Fruit fly (Drosophila melanogaster) whole organism, embryonic: ENCODE data around the gene sdk.

ENCODE experiments used
- C15 ChIP-seq: fragments of 200-800 bp; sonication (Bioruptor generic); IDR thresholded peaks from 3 replicates; pipeline ENCODE4 v1.3.6; 2022; ENCODE audit warnings: missing biosample characterization, missing genetic modification characterization
- CG12769 ChIP-seq: fragments of 200-800 bp; sonication (Bioruptor generic); optimal IDR thresholded peaks from 2 replicates; lab custom pipeline; 2019; ENCODE audit warnings: missing biosample characterization, mild to moderate bottlenecking, missing genetic modification characterization, moderate library complexity
- CG1603 ChIP-seq: fragments of 200-800 bp; sonication (Bioruptor generic); optimal IDR thresholded peaks from 2 replicates; lab custom pipeline; 2019; ENCODE audit warnings: missing biosample characterization, mild to moderate bottlenecking, missing genetic modification characterization, moderate library complexity
- CG16813 ChIP-seq: fragments of 200-800 bp; sonication (Bioruptor generic); IDR thresholded peaks from 3 replicates; pipeline ENCODE4 v1.3.6; 2022; ENCODE audit warnings: missing biosample characterization, missing genetic modification characterization; ENCODE audit not compliant: partially characterized antibody
- CG17612 ChIP-seq: fragments of 200-800 bp; sonication (Bioruptor generic); IDR thresholded peaks from 2 replicates; pipeline ENCODE4 v1.3.6; 2022; ENCODE audit warnings: missing biosample characterization, missing genetic modification characterization
- CG18476 ChIP-seq: fragments of 200-800 bp; sonication (Bioruptor generic); optimal IDR thresholded peaks from 2 replicates; lab custom pipeline; 2016; ENCODE audit warnings: missing biosample characterization, mild to moderate bottlenecking, missing genetic modification characterization
- CG30431 ChIP-seq: fragments of 200-800 bp; sonication (Bioruptor generic); optimal IDR thresholded peaks from 2 replicates; lab custom pipeline; 2017; ENCODE audit warnings: missing biosample characterization, missing genetic modification characterization
- CG3065 ChIP-seq: fragments of 200-800 bp; sonication (Bioruptor generic); optimal IDR thresholded peaks from 2 replicates; lab custom pipeline; 2016; ENCODE audit warnings: missing biosample characterization, missing genetic modification characterization
- CG31224 ChIP-seq: fragments of 200-800 bp; sonication (Bioruptor generic); IDR thresholded peaks from 2 replicates; pipeline ENCODE4 v1.3.6; 2022; ENCODE audit warnings: missing biosample characterization, missing genetic modification characterization
- CG3163 ChIP-seq: fragments of 200-800 bp; sonication (Bioruptor generic); optimal IDR thresholded peaks from 3 replicates; lab custom pipeline; 2016; ENCODE audit warnings: missing biosample characterization, missing genetic modification characterization
- CG34422 ChIP-seq: fragments of 200-800 bp; sonication (Bioruptor generic); IDR thresholded peaks from 3 replicates; pipeline ENCODE4 v1.3.6; 2022; ENCODE audit warnings: missing biosample characterization, missing genetic modification characterization
- CG42726 ChIP-seq: fragments of 200-800 bp; sonication (Bioruptor generic); IDR thresholded peaks from 2 replicates; pipeline ENCODE4 v1.3.6; 2022; ENCODE audit warnings: missing biosample characterization, missing genetic modification characterization; ENCODE audit not compliant: partially characterized antibody
- CG4328 ChIP-seq: fragments of 200-800 bp; sonication (Bioruptor generic); optimal IDR thresholded peaks from 3 replicates; lab custom pipeline; 2017; ENCODE audit warnings: missing biosample characterization, missing genetic modification reagents, missing genetic modification characterization
- CG4617 ChIP-seq: fragments of 200-800 bp; sonication (Bioruptor generic); optimal IDR thresholded peaks from 3 replicates; lab custom pipeline; 2016; ENCODE audit warnings: missing biosample characterization, missing genetic modification characterization, borderline replicate concordance
- CG4820 ChIP-seq: fragments of 200-800 bp; sonication (Bioruptor generic); optimal IDR thresholded peaks from 3 replicates; lab custom pipeline; 2016; ENCODE audit warnings: missing biosample characterization, missing genetic modification characterization
- CG6175 ChIP-seq: fragments of 200-800 bp; sonication (Bioruptor generic); IDR thresholded peaks from 3 replicates; pipeline ENCODE4 v1.3.6; 2022; ENCODE audit warnings: missing biosample characterization, missing genetic modification characterization
- CG8359 ChIP-seq: fragments of 200-800 bp; sonication (Bioruptor generic); optimal IDR thresholded peaks from 2 replicates; lab custom pipeline; 2017; ENCODE audit warnings: missing biosample characterization, mild to moderate bottlenecking, missing genetic modification characterization, borderline replicate concordance
- CG8924 ChIP-seq: fragments of 200-800 bp; optimal IDR thresholded peaks from 3 replicates; lab custom pipeline; 2019; ENCODE audit warnings: missing biosample characterization, mild to moderate bottlenecking, missing genetic modification characterization, moderate library complexity
- Chrac-16 ChIP-seq: fragments of 200-800 bp; sonication (Bioruptor generic); optimal IDR thresholded peaks from 3 replicates; lab custom pipeline; 2016; ENCODE audit warnings: missing biosample characterization, missing genetic modification characterization
- CkIIα-i1 ChIP-seq: fragments of 200-800 bp; sonication (Bioruptor generic); IDR thresholded peaks from 2 replicates; pipeline ENCODE4 v1.3.6; 2022; ENCODE audit warnings: missing biosample characterization, missing genetic modification characterization
- Dref ChIP-seq: fragments of 200-800 bp; sonication (Bioruptor generic); IDR thresholded peaks from 2 replicates; pipeline ENCODE4 v1.3.6; 2022; ENCODE audit warnings: missing biosample characterization, missing genetic modification characterization
- Ets65A ChIP-seq: fragments of 200-800 bp; sonication (Bioruptor generic); peaks from one replicate; lab custom pipeline; 2016; ENCODE audit warnings: missing biosample characterization, missing genetic modification characterization
- Hand ChIP-seq: fragments of 200-800 bp; sonication (Bioruptor generic); optimal IDR thresholded peaks from 2 replicates; lab custom pipeline; 2017; ENCODE audit warnings: mild to moderate bottlenecking, missing biosample characterization, missing genetic modification reagents, missing genetic modification characterization
- Med ChIP-seq: fragments of 200-800 bp; sonication (Bioruptor generic); peaks from one replicate; lab custom pipeline; 2016; ENCODE audit warnings: missing biosample characterization, missing genetic modification characterization, mild to moderate bottlenecking, inconsistent platforms, moderate library complexity
- Poxn ChIP-seq: fragments of 200-800 bp; sonication (Bioruptor generic); IDR thresholded peaks from 2 replicates; pipeline ENCODE4 v1.3.6; 2022; ENCODE audit warnings: missing biosample characterization, missing genetic modification characterization
- Scr ChIP-seq: fragments of 200-800 bp; sonication (Bioruptor generic); IDR thresholded peaks from 2 replicates; pipeline ENCODE4 v1.3.6; 2022; ENCODE audit warnings: missing biosample characterization, missing genetic modification characterization; ENCODE audit not compliant: partially characterized antibody
- Side ChIP-seq: fragments of 200-800 bp; sonication (Bioruptor generic); optimal IDR thresholded peaks from 2 replicates; lab custom pipeline; 2016; ENCODE audit warnings: missing biosample characterization, missing genetic modification characterization
- Sox102F ChIP-seq: fragments of 200-800 bp; sonication (Bioruptor generic); optimal IDR thresholded peaks from 2 replicates; lab custom pipeline; 2018; ENCODE audit warnings: missing biosample characterization, mild to moderate bottlenecking, missing genetic modification characterization, moderate library complexity
- Spps ChIP-seq: fragments of 200-800 bp; sonication (Bioruptor generic); optimal IDR thresholded peaks from 2 replicates; lab custom pipeline; 2018; ENCODE audit warnings: missing biosample characterization, mild to moderate bottlenecking, missing genetic modification characterization
- Tbp ChIP-seq: fragments of >200 bp; optimal IDR thresholded peaks from 2 replicates; lab custom pipeline; 2018; ENCODE audit warnings: missing biosample characterization, missing genetic modification characterization
- ato ChIP-seq: fragments of 200-800 bp; sonication (Bioruptor generic); IDR thresholded peaks from 2 replicates; pipeline ENCODE4 v1.3.6; 2022; ENCODE audit warnings: missing biosample characterization, missing genetic modification characterization; ENCODE audit not compliant: partially characterized antibody
- corto ChIP-seq: fragments of 200-800 bp; sonication (Bioruptor generic); optimal IDR thresholded peaks from 2 replicates; lab custom pipeline; 2016; ENCODE audit warnings: missing biosample characterization, mild to moderate bottlenecking, missing genetic modification characterization, moderate library complexity
- croc ChIP-seq: fragments of 200-800 bp; sonication (Bioruptor generic); conservative IDR thresholded peaks from 3 replicates; pipeline ENCODE4 v1.3.6; 2022; ENCODE audit warnings: missing biosample characterization, missing genetic modification characterization
- danr ChIP-seq: fragments of 200-800 bp; sonication (Bioruptor generic); IDR thresholded peaks from 2 replicates; pipeline ENCODE4 v1.3.6; 2022; ENCODE audit warnings: missing biosample characterization, missing genetic modification characterization
- fru ChIP-seq: fragments of >200 bp; optimal IDR thresholded peaks from 2 replicates; lab custom pipeline; 2017
- gem ChIP-seq: fragments of 200-800 bp; sonication (Bioruptor generic); optimal IDR thresholded peaks from 2 replicates; lab custom pipeline; 2019; ENCODE audit warnings: missing biosample characterization, mild to moderate bottlenecking, missing genetic modification characterization, moderate library complexity
- gro ChIP-seq: fragments of 200-800 bp; sonication (Bioruptor generic); optimal IDR thresholded peaks from 2 replicates; lab custom pipeline; 2016; ENCODE audit warnings: missing biosample characterization, missing genetic modification characterization
- gsb-n ChIP-seq: fragments of 200-800 bp; sonication (Bioruptor generic); optimal IDR thresholded peaks from 3 replicates; lab custom pipeline; 2018; ENCODE audit warnings: missing biosample characterization, mild to moderate bottlenecking, missing genetic modification characterization
- hbn ChIP-seq: fragments of 200-800 bp; sonication (Bioruptor generic); IDR thresholded peaks from 2 replicates; pipeline ENCODE4 v1.3.6; 2022; ENCODE audit warnings: missing biosample characterization, missing genetic modification characterization; ENCODE audit not compliant: partially characterized antibody
- maf-S ChIP-seq: fragments of 200-800 bp; sonication (Bioruptor generic); optimal IDR thresholded peaks from 2 replicates; lab custom pipeline; 2016; ENCODE audit warnings: missing biosample characterization, missing genetic modification characterization
- mirr ChIP-seq: fragments of 200-800 bp; sonication (Bioruptor generic); optimal IDR thresholded peaks from 3 replicates; lab custom pipeline; 2018; ENCODE audit warnings: missing biosample characterization, mild to moderate bottlenecking, missing genetic modification characterization
- nau ChIP-seq: fragments of 200-800 bp; sonication (Bioruptor generic); optimal IDR thresholded peaks from 3 replicates; lab custom pipeline; 2017; ENCODE audit warnings: missing biosample characterization, mild to moderate bottlenecking, missing genetic modification characterization, missing genetic modification reagents
- nerfin-2 ChIP-seq: fragments of 200-800 bp; sonication (Bioruptor generic); IDR thresholded peaks from 2 replicates; pipeline ENCODE4 v1.3.6; 2022; ENCODE audit warnings: missing biosample characterization, missing genetic modification characterization; ENCODE audit not compliant: partially characterized antibody
- oc ChIP-seq: fragments of 200-800 bp; sonication (Bioruptor generic); optimal IDR thresholded peaks from 2 replicates; lab custom pipeline; 2018; ENCODE audit warnings: missing biosample characterization, mild to moderate bottlenecking, missing genetic modification characterization, moderate library complexity
- psq ChIP-seq: fragments of 200-800 bp; sonication (Bioruptor generic); optimal IDR thresholded peaks from 2 replicates; lab custom pipeline; 2017; ENCODE audit warnings: missing biosample characterization, missing genetic modification characterization
- row ChIP-seq: fragments of 200-800 bp; sonication (Bioruptor generic); IDR thresholded peaks from 3 replicates; pipeline ENCODE4 v1.3.6; 2022; ENCODE audit warnings: missing biosample characterization, missing genetic modification characterization
- sens ChIP-seq: fragments of 200-800 bp; sonication (Bioruptor generic); peaks from one replicate; lab custom pipeline; 2016; ENCODE audit warnings: missing biosample characterization, missing genetic modification characterization
- shn ChIP-seq: fragments of 200-800 bp; sonication (Bioruptor generic); optimal IDR thresholded peaks from 3 replicates; lab custom pipeline; 2016; ENCODE audit warnings: missing biosample characterization, missing genetic modification characterization
- sug ChIP-seq: fragments of 200-800 bp; optimal IDR thresholded peaks from 2 replicates; lab custom pipeline; 2019; ENCODE audit warnings: missing biosample characterization, mild to moderate bottlenecking, missing genetic modification characterization, moderate library complexity
- trem ChIP-seq: fragments of 200-800 bp; optimal IDR thresholded peaks from 3 replicates; lab custom pipeline; 2019; ENCODE audit warnings: missing biosample characterization, mild to moderate bottlenecking, missing genetic modification characterization, moderate library complexity
- zf30C ChIP-seq: fragments of 200-800 bp; sonication (Bioruptor generic); optimal IDR thresholded peaks from 3 replicates; lab custom pipeline; 2018; ENCODE audit warnings: missing biosample characterization, mild to moderate bottlenecking, missing genetic modification characterization

Gene sdk

dm6 chrX:796397-796989 lies 109.9 kb downstream of the sdk start (continued):
- TF ChIP-seq CG18476 (GFP tag; lab: Kevin White, UChicago): no peak
- peak; percentile 23 for TF ChIP-seq trem (tag; lab: Kevin White, UChicago)
- peak; percentile 94 for TF ChIP-seq CG16813 (GFP tag; lab: Robert Waterston, UW)
- no peak for TF ChIP-seq CG4820 (GFP tag; lab: Kevin White, UChicago)
- no peak for TF ChIP-seq danr (GFP tag; lab: Robert Waterston, UW)
- TF ChIP-seq C15 (GFP tag; lab: Robert Waterston, UW): no peak
- no peak for TF ChIP-seq CG8359 (GFP tag; lab: Kevin White, UChicago)
- TF ChIP-seq ato: peak; percentile 94
- peak; percentile 85 for TF ChIP-seq Med (GFP tag; lab: Kevin White, UChicago)
- TF ChIP-seq CG3163 (GFP tag; lab: Kevin White, UChicago): no peak
- TF ChIP-seq CG30431 (GFP tag; lab: Kevin White, UChicago): no peak
- peak; percentile 68 for TF ChIP-seq sens
- TF ChIP-seq CG3065: no peak
- TF ChIP-seq psq (GFP tag; lab: Kevin White, UChicago): no peak
- no peak for TF ChIP-seq CG4328 (GFP tag; lab: Kevin White, UChicago)
- no peak for TF ChIP-seq nau (GFP tag; lab: Kevin White, UChicago)
- TF ChIP-seq CG34422: no peak
- peak; percentile 50 for TF ChIP-seq Ets65A (GFP tag; lab: Kevin White, UChicago)
- no peak for TF ChIP-seq Sox102F (GFP tag; lab: Kevin White, UChicago)
- no peak for TF ChIP-seq CG6175 (GFP tag; lab: Robert Waterston, UW)
- peak; percentile 32 for TF ChIP-seq Side (GFP tag; lab: Kevin White, UChicago)
- no peak for TF ChIP-seq shn (GFP tag; lab: Kevin White, UChicago)
- no peak for TF ChIP-seq zf30C (GFP tag; lab: Kevin White, UChicago)
- TF ChIP-seq CG8924 (tag; lab: Kevin White, UChicago): peak; percentile 10
- no peak for TF ChIP-seq Chrac-16
- TF ChIP-seq row (GFP tag; lab: Robert Waterston, UW): peak; percentile 95
- no peak for TF ChIP-seq fru (lab: Kevin White, UChicago)
- no peak for TF ChIP-seq Dref (GFP tag; lab: Robert Waterston, UW)
- TF ChIP-seq CG17612 (GFP tag; lab: Robert Waterston, UW): no peak
- TF ChIP-seq Spps: no peak
- TF ChIP-seq sug (tag; lab: Kevin White, UChicago): peak; percentile 41
- TF ChIP-seq CkIIα-i1 (GFP tag; lab: Robert Waterston, UW): no peak
- TF ChIP-seq CG12769: no peak
- no peak for TF ChIP-seq gem (tag; lab: Kevin White, UChicago)
- TF ChIP-seq CG31224 (GFP tag; lab: Robert Waterston, UW): peak; percentile 98
- TF ChIP-seq CG42726 (GFP tag; lab: Robert Waterston, UW): peak; percentile 93
- TF ChIP-seq nerfin-2 (GFP tag; lab: Robert Waterston, UW): peak; percentile 61; the same call in 1 of the 2 replicates
- no peak for TF ChIP-seq Hand (GFP tag; lab: Kevin White, UChicago)
- TF ChIP-seq croc (GFP tag; lab: Robert Waterston, UW): no peak
- TF ChIP-seq corto (GFP tag; lab: Kevin White, UChicago): peak; percentile 59
- TF ChIP-seq hbn (GFP tag; lab: Robert Waterston, UW): peak; percentile 99
- TF ChIP-seq CG1603 (tag; lab: Kevin White, UChicago): peak; percentile 11
- TF ChIP-seq Scr (GFP tag; lab: Robert Waterston, UW): peak; percentile 96
- peak; percentile 30 for TF ChIP-seq mirr (GFP tag; lab: Kevin White, UChicago)
- no peak for TF ChIP-seq gro (GFP tag; lab: Kevin White, UChicago)
- TF ChIP-seq gsb-n (tag; lab: Kevin White, UChicago): peak; percentile 21
- TF ChIP-seq oc (tag; lab: Kevin White, UChicago): peak; percentile 49
- TF ChIP-seq Poxn (GFP tag; lab: Robert Waterston, UW): no peak
- no peak for TF ChIP-seq Tbp (GFP tag; lab: Kevin White, UChicago)
- no peak for TF ChIP-seq CG4617 (GFP tag; lab: Kevin White, UChicago)
- TF ChIP-seq maf-S (GFP tag; lab: Kevin White, UChicago): no peak
